Fruit fly (Drosophila melanogaster): Measurements from ENCODE around the gene CG13288.

- TF ChIP-seq usp (GFP tag; optimal IDR thresholded peaks at IDR 0.05) (no peak), psq (optimal IDR thresholded peaks at IDR 0.05) (no peak)
Measured at dm6 chr3L:5958117-5958516, 50.9 kb downstream of the CG13288 start.
